Worm (Caenorhabditis elegans): ENCODE measurements around the gene asg-2.
A peak's percentile ranks its signal among the peaks of the same experiment; 100 is the strongest.

Gene asg-2

ce11 chrX:6807137-6807861, 33.8 kb upstream of the asg-2 start (continued):
- TF ChIP-seq mes-2 (tag; optimal IDR thresholded peaks at IDR 0.05; ENCODE audit: poor library complexity, severe bottlenecking) (peak; percentile 16), nhr-237 (tag; optimal IDR thresholded peaks at IDR 0.05) (no peak), lsy-2 (tag; optimal IDR thresholded peaks at IDR 0.05) (no peak), ceh-44 (GFP tag; IDR thresholded peaks at IDR 0.05) (no peak), lin-29 (GFP tag; IDR thresholded peaks at IDR 0.05) (no peak), set-16 (GFP tag; IDR thresholded peaks at IDR 0.05) (no peak), ceh-62 (tag; optimal IDR thresholded peaks at IDR 0.05) (no peak), pha-4 (GFP tag; IDR thresholded peaks at IDR 0.05) (no peak), pha-4 (tag; optimal IDR thresholded peaks at IDR 0.05) (no peak), mxl-3 (GFP tag; optimal IDR thresholded peaks at IDR 0.05) (no peak), T20F7.1 (GFP tag; optimal IDR thresholded peaks at IDR 0.05) (peak; percentile 44), fos-1 (tag; optimal IDR thresholded peaks at IDR 0.05) (no peak), R02D3.7 (tag; optimal IDR thresholded peaks at IDR 0.05) (no peak), nhr-11 (tag; optimal IDR thresholded peaks at IDR 0.05) (peak; percentile 33), F37D6.2 (tag; optimal IDR thresholded peaks at IDR 0.05) (no peak), dve-1 (tag; optimal IDR thresholded peaks at IDR 0.05; ENCODE audit: insufficient read depth) (peak; percentile 63), mdt-29 (GFP tag; IDR thresholded peaks at IDR 0.05) (no peak), gei-8 (GFP tag; optimal IDR thresholded peaks at IDR 0.05) (no peak), arid-1 (GFP tag; conservative IDR thresholded peaks at IDR 0.05) (no peak), egl-43 (GFP tag; IDR thresholded peaks at IDR 0.05) (no peak), aha-1 (tag) (peak; percentile 28), snpc-4 (tag; optimal IDR thresholded peaks at IDR 0.05) (no peak), php-3 (GFP tag; IDR thresholded peaks at IDR 0.05) (0 out of 2 replicates have a peak, but pooled peaks have one; percentile 7), jun-1 (tag; optimal IDR thresholded peaks at IDR 0.05) (no peak), nhr-10 (tag; optimal IDR thresholded peaks at IDR 0.05) (peak; percentile 2), dmd-8 (GFP tag; IDR thresholded peaks at IDR 0.05) (no peak), nhr-111 (GFP tag; optimal IDR thresholded peaks at IDR 0.05) (no peak), zip-11 (GFP tag; IDR thresholded peaks at IDR 0.05) (no peak), attf-4 (tag; optimal IDR thresholded peaks at IDR 0.05) (no peak), Y105C5A.15 (GFP tag; IDR thresholded peaks at IDR 0.05) (no peak), spr-3 (GFP tag; optimal IDR thresholded peaks at IDR 0.05) (no peak), daf-16 (GFP tag; optimal IDR thresholded peaks at IDR 0.05) (no peak), daf-16 (tag; optimal IDR thresholded peaks at IDR 0.05) (peak; percentile 83), nhr-48 (tag; optimal IDR thresholded peaks at IDR 0.05) (peak; percentile 36), dpl-1 (GFP tag; optimal IDR thresholded peaks at IDR 0.05) (no peak), madf-9 (GFP tag; conservative IDR thresholded peaks at IDR 0.05) (no peak), ZK546.5 (tag; optimal IDR thresholded peaks at IDR 0.05) (no peak), tag-97 (GFP tag; IDR thresholded peaks at IDR 0.05) (no peak), ceh-20 (GFP tag; IDR thresholded peaks at IDR 0.05) (no peak), nhr-41 (GFP tag; IDR thresholded peaks at IDR 0.05) (no peak), snpc-1.2 (GFP tag; IDR thresholded peaks at IDR 0.05) (no peak), duxl-1 (tag; optimal IDR thresholded peaks at IDR 0.05; ENCODE audit: poor library complexity) (no peak), F26F4.8 (GFP tag; conservative IDR thresholded peaks at IDR 0.05) (0 out of 2 replicates have a peak, but pooled peaks have one; percentile 38), spr-1 (tag; optimal IDR thresholded peaks at IDR 0.05) (no peak), ZK337.2 (GFP tag; IDR thresholded peaks at IDR 0.05) (no peak), nhr-25 (tag; optimal IDR thresholded peaks at IDR 0.05; ENCODE audit: borderline replicate concordance, insufficient read depth) (no peak), skn-1 (tag; optimal IDR thresholded peaks at IDR 0.05) (no peak), ceh-32 (tag; optimal IDR thresholded peaks at IDR 0.05; ENCODE audit: poor library complexity) (no peak)
